Worm (Caenorhabditis elegans) whole organism, dauer: ENCODE results near the gene F48G7.7.

Experiments used
- unc-62 ChIP-seq: sonication (generic microtip); optimal IDR thresholded peaks from 2 replicates; lab custom pipeline; 2017; ENCODE audit warnings: missing biosample characterization, missing genetic modification reagents, missing genetic modification characterization

F48G7.7 gene

ce11 chrV:626321-626720, at the start of gene F48G7.7:
Gene F48G7.7 (minus strand): TSS chrV:626421.
- no peak for TF ChIP-seq unc-62 (GFP tag; lab: Kevin White, UChicago)

DNA sequence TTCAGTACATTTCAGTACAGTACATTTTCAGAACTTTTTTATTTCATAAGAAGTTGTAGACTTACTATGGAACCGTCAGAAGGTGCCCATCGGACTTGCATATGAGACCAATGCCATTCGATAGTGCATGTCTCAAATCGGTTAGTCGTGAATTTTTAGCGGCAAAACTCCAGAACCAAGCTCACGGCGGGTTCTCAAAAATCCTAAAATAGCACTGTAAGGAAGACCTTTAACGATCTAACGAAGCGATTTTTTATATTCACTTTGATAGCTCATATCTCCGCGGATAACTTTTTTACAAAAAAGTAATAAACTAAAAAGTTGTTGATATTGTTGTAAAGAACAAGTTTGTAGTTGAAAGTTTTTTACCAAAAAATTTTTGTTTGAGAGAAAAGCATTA, 48.0 kb upstream of the F48G7.7 start, which contains the start of gene sru-25:
sru-25 (minus strand) TSS at position 101 of the 400 bp plus-strand sequence.
- TF ChIP-seq unc-62 (GFP tag; lab: Kevin White, UChicago) = no peak

DNA sequence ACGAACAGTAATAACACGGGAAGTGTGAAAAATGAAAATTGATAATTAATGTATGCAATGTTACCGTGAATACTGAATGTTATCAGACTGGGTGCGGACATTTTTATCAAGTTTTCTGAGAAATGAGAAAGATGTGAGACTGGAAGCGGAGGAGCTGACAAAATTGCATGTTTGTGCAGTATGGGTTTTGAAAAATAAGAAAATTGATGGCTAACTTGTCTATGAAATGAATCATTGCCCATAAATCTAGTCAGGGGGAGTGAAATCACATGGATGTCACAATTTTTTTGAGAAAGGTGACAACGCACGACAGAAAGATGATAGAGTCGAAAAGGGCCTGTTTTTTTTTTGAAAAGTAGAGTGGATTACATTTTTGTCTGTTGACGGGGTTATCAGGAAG, 45.1 kb upstream of the F48G7.7 start, which contains the start of gene sru-24:
sru-24 (minus strand) TSS at position 101 of the 400 bp plus-strand sequence.
- no peak for TF ChIP-seq unc-62 (GFP tag; lab: Kevin White, UChicago)

DNA sequence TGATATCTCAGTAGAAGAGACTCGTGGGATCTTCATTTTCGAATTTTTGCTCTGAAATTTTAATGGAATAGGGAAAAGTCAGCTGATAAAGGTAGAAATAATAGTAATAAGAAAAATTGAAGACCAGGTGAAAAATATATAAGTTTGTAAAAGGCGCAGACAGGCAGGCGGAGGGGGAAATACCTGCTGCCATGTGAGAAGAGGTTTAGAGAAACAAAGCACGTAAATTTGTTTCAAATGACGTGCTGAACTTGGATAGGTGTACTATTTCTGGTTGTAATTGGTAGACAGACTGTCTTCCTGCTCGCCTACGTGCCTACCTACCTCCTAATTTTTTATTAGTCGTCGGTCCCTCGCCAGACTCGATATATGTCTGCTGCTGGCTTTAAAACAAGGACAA, 41.2 kb upstream of the F48G7.7 start, which contains the start of gene nhr-180:
nhr-180 (minus strand) TSS at position 52 of the 400 bp plus-strand sequence.
- TF ChIP-seq unc-62 (GFP tag; lab: Kevin White, UChicago) = no peak

DNA sequence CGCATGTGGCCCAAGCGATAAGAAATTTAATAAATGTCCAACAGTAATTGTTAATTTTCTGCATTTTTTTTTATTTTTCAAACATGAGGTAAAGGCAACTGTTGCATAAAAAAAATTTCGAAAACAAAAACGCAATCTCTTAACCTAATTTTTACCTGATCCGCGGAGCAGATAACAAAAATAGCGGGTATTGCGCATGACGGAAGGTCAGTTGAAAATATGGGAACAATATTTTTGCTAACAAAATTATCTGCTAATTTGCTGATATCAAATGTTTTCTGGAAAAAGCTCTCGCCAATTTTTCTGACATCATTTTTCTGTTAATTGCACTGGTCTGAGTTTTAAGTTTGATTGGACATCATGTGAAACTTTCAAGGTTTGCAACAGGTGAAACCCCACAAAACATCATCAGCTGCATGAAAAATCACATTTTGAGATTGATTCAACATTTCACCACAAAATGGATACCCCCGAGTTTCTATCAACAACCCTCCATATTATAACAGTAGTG, 38.2 kb upstream of the F48G7.7 start, which contains the start of the genes F31F4.11 and srh-266:
F31F4.11 (minus strand) TSS at position 101 of the 511 bp plus-strand sequence.
srh-266 (plus strand) TSS at position 461 of the 511 bp plus-strand sequence.
- no peak for TF ChIP-seq unc-62 (GFP tag; lab: Kevin White, UChicago)

DNA sequence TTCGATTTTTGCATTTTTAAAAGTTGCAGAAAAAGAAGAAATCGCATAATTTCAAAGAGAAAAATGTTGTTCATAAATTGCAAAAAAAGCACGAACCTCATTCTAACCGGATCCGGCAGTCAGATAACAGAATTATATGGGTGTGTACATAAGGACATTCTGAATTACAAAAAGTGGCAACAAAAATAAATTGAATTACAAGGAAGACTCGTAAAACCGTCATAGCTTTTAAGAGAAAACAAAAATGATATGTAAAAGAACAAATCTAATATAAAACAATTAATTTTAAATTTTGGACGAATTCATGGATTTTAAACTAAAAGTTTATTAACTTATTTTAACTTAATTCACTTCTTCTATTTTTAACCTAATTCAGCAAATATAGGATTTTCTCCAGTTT, 34.0 kb upstream of the F48G7.7 start, which contains the start of gene F31F4.17:
F31F4.17 (minus strand) TSS at position 101 of the 400 bp plus-strand sequence.
- TF ChIP-seq unc-62 (GFP tag; lab: Kevin White, UChicago) = no peak

DNA sequence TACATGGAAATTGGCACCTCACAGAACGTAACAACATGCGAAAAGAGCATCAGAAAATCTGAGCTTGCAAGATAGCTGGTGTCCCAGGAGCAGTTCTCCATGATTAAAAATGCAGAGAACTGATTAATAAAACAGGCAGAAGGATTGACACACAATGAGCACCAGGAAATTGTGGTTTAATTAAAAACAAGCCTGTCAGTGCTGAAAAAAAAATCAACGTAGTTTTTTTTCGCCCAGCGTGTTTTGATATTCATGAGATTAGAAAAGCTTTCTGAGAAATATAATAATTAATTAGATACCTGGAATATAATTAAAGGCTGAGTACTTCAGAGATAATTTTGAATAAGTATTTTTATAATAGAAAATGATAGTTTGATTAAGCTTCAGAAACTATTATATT, 31.5 kb upstream of the F48G7.7 start, which contains the start of gene srh-246:
srh-246 (minus strand) TSS at position 101 of the 400 bp plus-strand sequence.
- no peak for TF ChIP-seq unc-62 (GFP tag; lab: Kevin White, UChicago)

DNA sequence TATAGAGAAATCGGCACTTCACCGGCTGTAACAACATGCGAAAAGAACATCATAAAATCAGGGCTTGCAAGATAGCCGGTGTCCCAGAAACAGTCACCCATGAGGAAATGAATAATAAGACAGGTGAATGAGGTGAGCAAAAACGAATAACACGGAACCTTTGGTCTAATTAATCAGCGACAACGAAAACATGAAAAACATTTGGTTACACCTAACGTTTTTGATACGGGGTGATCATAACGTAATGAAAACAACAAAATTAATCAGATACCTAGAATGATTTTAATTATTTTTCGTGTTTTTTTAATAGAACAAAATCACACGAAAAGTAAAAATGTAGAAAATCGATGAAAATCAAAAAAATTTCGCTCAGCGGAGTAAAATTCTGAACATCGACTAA, 29.6 kb upstream of the F48G7.7 start, which contains the start of gene srh-245:
srh-245 (minus strand) TSS at position 101 of the 400 bp plus-strand sequence.
- no peak for TF ChIP-seq unc-62 (GFP tag; lab: Kevin White, UChicago)

DNA sequence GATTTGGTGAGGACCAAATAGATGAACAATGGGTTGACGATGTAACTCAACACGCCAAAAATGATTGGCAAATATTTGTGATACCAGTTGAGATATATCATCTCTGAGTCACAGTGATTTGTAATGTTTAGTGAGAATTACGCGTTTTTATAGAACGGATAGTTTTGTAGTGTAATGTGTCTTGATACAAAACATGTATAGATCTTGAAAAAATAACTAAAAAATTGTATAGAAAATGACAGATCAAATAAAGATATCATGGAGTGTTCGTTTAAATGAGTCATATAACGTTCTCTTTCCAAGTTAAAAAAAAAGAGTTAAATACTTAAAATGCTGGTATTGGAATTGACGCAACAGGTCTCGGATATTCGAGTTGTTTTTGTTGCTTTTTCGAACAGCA, 28.2 kb upstream of the F48G7.7 start, which contains the start of gene srj-6:
srj-6 (minus strand) TSS at position 101 of the 400 bp plus-strand sequence.
- TF ChIP-seq unc-62 (GFP tag; lab: Kevin White, UChicago) = no peak

DNA sequence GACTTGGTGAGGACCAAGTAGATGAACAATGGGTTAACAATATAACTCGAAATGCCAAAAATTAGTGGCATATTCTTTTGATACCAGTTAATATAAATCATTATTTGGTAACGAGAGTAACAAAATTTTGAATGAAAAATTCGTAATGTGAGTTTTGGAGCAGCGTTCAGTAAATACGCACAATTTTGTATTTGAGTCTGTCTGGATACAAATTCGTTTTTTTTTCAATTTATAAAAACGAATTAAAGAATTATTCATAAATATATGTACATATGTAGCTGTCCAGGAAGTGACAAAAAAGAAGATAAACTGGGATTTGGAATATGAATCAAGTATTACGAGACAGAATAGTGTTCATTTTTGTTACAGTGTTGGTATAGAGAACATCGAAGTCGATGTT, 26.7 kb upstream of the F48G7.7 start, which contains the start of gene srj-5:
srj-5 (minus strand) TSS at position 101 of the 400 bp plus-strand sequence.
- no peak for TF ChIP-seq unc-62 (GFP tag; lab: Kevin White, UChicago)

ce11 chrV:646888-647287, 20.7 kb upstream of the F48G7.7 start, which contains the start of gene ugt-42:
Gene ugt-42 (plus strand): TSS chrV:647188.
- TF ChIP-seq unc-62 (GFP tag; lab: Kevin White, UChicago) = no peak

DNA sequence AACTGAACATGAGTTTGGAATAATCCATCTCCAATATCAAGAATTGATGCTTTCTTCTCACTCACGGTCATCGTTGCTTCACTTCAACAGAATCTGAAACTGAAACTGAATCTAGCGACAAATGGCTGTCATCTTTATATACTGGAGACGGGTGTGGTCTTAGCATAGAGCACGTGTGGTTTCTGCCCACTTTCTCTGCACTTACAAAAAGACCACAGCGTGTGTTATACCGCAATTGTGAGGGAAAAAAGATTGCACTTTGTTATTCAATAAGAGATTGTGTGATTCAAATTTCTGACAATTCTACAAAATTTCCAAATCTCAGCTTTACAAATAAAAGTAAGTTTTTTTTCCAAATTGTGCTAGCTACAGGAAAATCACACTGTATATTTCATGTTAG, 19.9 kb upstream of the F48G7.7 start, which contains the start of gene F48G7.12:
F48G7.12 (minus strand) TSS at position 101 of the 400 bp plus-strand sequence.
- no peak for TF ChIP-seq unc-62 (GFP tag; lab: Kevin White, UChicago)

- TF ChIP-seq unc-62 (GFP tag; lab: Kevin White, UChicago) = no peak
These were observed 16.5 kb upstream of the F48G7.7 start, which contains the start of gene nhr-190 for ce11 chrV:642750-643149. Gene nhr-190 (minus strand): TSS chrV:642924.

DNA sequence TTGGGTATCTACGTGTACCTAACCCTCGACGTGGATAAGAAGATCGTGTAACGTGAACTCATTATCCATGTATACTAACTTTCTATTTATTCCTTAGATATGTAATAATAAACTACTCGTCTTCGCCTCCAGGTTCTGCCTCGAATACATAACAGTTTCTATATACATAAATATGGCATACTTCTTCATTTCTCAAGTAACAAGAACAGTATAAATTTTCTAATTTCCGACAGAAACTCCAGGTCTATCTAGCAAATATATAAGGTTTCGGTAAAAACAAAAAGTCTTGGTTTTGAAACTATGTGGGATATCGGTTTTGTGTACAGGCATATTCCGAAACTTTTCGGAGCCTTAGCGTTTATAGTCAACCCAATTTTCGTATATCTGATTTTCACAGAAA, 12.1 kb upstream of the F48G7.7 start, which contains the start of gene srj-37:
srj-37 (plus strand) TSS at position 301 of the 400 bp plus-strand sequence.
- no peak for TF ChIP-seq unc-62 (GFP tag; lab: Kevin White, UChicago)

ce11 chrV:636281-636680, 10.1 kb upstream of the F48G7.7 start, which contains the start of gene pals-31:
Gene pals-31 (plus strand): TSS chrV:636581.
- TF ChIP-seq unc-62 (GFP tag; lab: Kevin White, UChicago) = no peak

DNA sequence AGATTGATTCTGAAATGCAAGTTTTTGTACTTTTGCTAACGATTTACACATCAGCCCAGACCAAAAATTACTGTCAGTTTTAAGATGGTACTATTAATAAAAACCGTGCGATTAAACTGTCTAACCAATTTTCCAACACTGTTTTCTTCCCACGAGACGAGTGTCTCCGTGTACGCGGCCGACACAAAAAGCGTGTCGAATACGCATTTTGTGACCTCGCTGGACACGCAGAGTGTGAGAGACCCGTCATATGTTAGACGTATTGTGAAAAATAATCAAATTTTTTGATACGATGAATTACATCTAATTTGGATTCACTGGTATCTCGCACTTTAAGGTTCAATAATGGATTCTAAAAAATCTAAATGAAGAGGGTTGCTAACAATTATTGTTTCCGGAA, 9.4 kb upstream of the F48G7.7 start:
- TF ChIP-seq unc-62 (GFP tag; lab: Kevin White, UChicago) = no peak
